Fruit fly (Drosophila melanogaster) whole organism, embryonic: ENCODE measurements around the gene Vha68-3.
A peak's percentile ranks its signal among the peaks of the same experiment; 100 is the strongest.

Experiments
- Awh ChIP-seq: fragments of 200-800 bp; sonication (Bioruptor generic); IDR thresholded peaks from 2 replicates; pipeline ENCODE4, ENCODE4 v1.3.6; 2022; ENCODE audit warnings: missing biosample characterization, missing genetic modification characterization
- B-H2 ChIP-seq: fragments of 200-800 bp; sonication (Bioruptor generic); optimal IDR thresholded peaks from 2 replicates; lab custom pipeline; 2018; ENCODE audit warnings: missing biosample characterization, mild to moderate bottlenecking, missing genetic modification characterization
- CG10209 ChIP-seq: fragments of 200-800 bp; sonication (Bioruptor generic); optimal IDR thresholded peaks from 3 replicates; lab custom pipeline; 2017; ENCODE audit warnings: missing biosample characterization, mild to moderate bottlenecking, missing genetic modification characterization, missing genetic modification reagents
- CG10366 ChIP-seq: fragments of 200-800 bp; sonication (Bioruptor generic); IDR thresholded peaks from 2 replicates; pipeline ENCODE4 v1.3.6; 2022; ENCODE audit warnings: missing biosample characterization, missing genetic modification characterization
- CG10462 ChIP-seq: fragments of 200-800 bp; sonication (Bioruptor generic); optimal IDR thresholded peaks from 2 replicates; lab custom pipeline; 2016; ENCODE audit warnings: missing biosample characterization, missing genetic modification characterization
- CG10543 ChIP-seq: fragments of 200-800 bp; sonication (Bioruptor generic); optimal IDR thresholded peaks from 3 replicates; lab custom pipeline; 2017; ENCODE audit warnings: missing biosample characterization, mild to moderate bottlenecking, missing genetic modification characterization, moderate library complexity
- CG13424 ChIP-seq: fragments of 200-800 bp; sonication (Bioruptor generic); optimal IDR thresholded peaks from 2 replicates; lab custom pipeline; 2019; ENCODE audit warnings: missing biosample characterization, mild to moderate bottlenecking, missing genetic modification characterization, moderate library complexity
- CG1602 ChIP-seq: fragments of 200-800 bp; sonication (Bioruptor generic); optimal IDR thresholded peaks from 3 replicates; lab custom pipeline; 2016; ENCODE audit warnings: missing biosample characterization, missing genetic modification characterization
- CG18011 ChIP-seq: fragments of 200-800 bp; sonication (Bioruptor generic); optimal IDR thresholded peaks from 2 replicates; lab custom pipeline; 2017; ENCODE audit warnings: missing biosample characterization, missing genetic modification characterization, mild to moderate bottlenecking, moderate library complexity, missing genotype
- CG1832 ChIP-seq: fragments of 200-800 bp; sonication (Bioruptor generic); optimal IDR thresholded peaks from 2 replicates; lab custom pipeline; 2017; ENCODE audit warnings: missing biosample characterization, mild to moderate bottlenecking, missing genetic modification characterization, inconsistent platforms
- CG2120 ChIP-seq: fragments of 200-800 bp; sonication (Bioruptor generic); optimal IDR thresholded peaks from 3 replicates; lab custom pipeline; 2016; ENCODE audit warnings: missing biosample characterization, missing genetic modification characterization
- CG2889 ChIP-seq: fragments of 200-800 bp; sonication (Bioruptor generic); IDR thresholded peaks from 3 replicates; pipeline ENCODE4 v1.3.6; 2022; ENCODE audit warnings: missing biosample characterization, missing genetic modification characterization
- CG3065 ChIP-seq: fragments of 200-800 bp; sonication (Bioruptor generic); optimal IDR thresholded peaks from 2 replicates; lab custom pipeline; 2016; ENCODE audit warnings: missing biosample characterization, missing genetic modification characterization
- CG31365 ChIP-seq: fragments of 200-800 bp; sonication (Bioruptor generic); optimal IDR thresholded peaks from 2 replicates; lab custom pipeline; 2018; ENCODE audit warnings: missing biosample characterization, mild to moderate bottlenecking, missing genetic modification characterization
- CG6791 ChIP-seq: fragments of 200-800 bp; sonication (Bioruptor generic); IDR thresholded peaks from 3 replicates; pipeline ENCODE4 v1.3.6; 2022; ENCODE audit warnings: missing biosample characterization, missing genetic modification characterization; ENCODE audit not compliant: partially characterized antibody
- CG7271 ChIP-seq: fragments of 200-800 bp; sonication (Bioruptor generic); optimal IDR thresholded peaks from 2 replicates; lab custom pipeline; 2018; ENCODE audit warnings: missing biosample characterization, mild to moderate bottlenecking, missing genetic modification characterization, moderate library complexity
- CG7963 ChIP-seq: fragments of 200-800 bp; sonication (Bioruptor generic); IDR thresholded peaks from 3 replicates; pipeline ENCODE4 v1.3.6; 2022; ENCODE audit warnings: missing biosample characterization, missing genetic modification characterization; ENCODE audit not compliant: partially characterized antibody
- CG7987 ChIP-seq: fragments of 200-800 bp; sonication (Bioruptor generic); optimal IDR thresholded peaks from 2 replicates; lab custom pipeline; 2018; ENCODE audit warnings: missing biosample characterization, mild to moderate bottlenecking, missing genetic modification characterization, moderate library complexity
- CG9727 ChIP-seq: fragments of 200-800 bp; sonication (Bioruptor generic); optimal IDR thresholded peaks from 3 replicates; lab custom pipeline; 2017; ENCODE audit warnings: missing biosample characterization, mild to moderate bottlenecking, missing genetic modification characterization
- Dek ChIP-seq: fragments of 200-800 bp; sonication (Bioruptor generic); optimal IDR thresholded peaks from 3 replicates; lab custom pipeline; 2019; ENCODE audit warnings: missing biosample characterization, mild to moderate bottlenecking, missing genetic modification characterization, moderate library complexity
- Dip3 ChIP-seq: fragments of 200-800 bp; sonication (Bioruptor generic); optimal IDR thresholded peaks from 3 replicates; lab custom pipeline; 2016; ENCODE audit warnings: missing biosample characterization, missing genetic modification characterization
- Eip74EF ChIP-seq, 2 experiments: fragments of 200-800 bp in 1 of 2; fragments of >200 bp in 1 of 2; sonication (Bioruptor generic) in 1 of 2; optimal IDR thresholded peaks; 2 replicates each; lab custom pipeline; 2017 to 2019; ENCODE audit warnings: missing biosample characterization in 2 of 2, missing genetic modification characterization in 2 of 2, mild to moderate bottlenecking in 1 of 2, moderate library complexity in 1 of 2
- Hr78 ChIP-seq, 2 experiments: fragments of 200-800 bp in 1 of 2; fragments of >200 bp in 1 of 2; sonication (Bioruptor generic) in 1 of 2; optimal IDR thresholded peaks; 2 replicates each; lab custom pipeline; 2017 to 2019; ENCODE audit warnings: missing biosample characterization in 2 of 2, missing genetic modification characterization in 2 of 2, mild to moderate bottlenecking in 1 of 2, moderate library complexity in 1 of 2
- Jarid2 ChIP-seq: fragments of 200-800 bp; sonication (Bioruptor generic); optimal IDR thresholded peaks from 3 replicates; lab custom pipeline; 2017; ENCODE audit warnings: mild to moderate bottlenecking, missing biosample characterization, missing genetic modification reagents, missing genetic modification characterization
- MESR4 ChIP-seq: fragments of 200-800 bp; sonication (Bioruptor generic); optimal IDR thresholded peaks from 2 replicates; lab custom pipeline; 2018; ENCODE audit warnings: missing biosample characterization, mild to moderate bottlenecking, missing genetic modification characterization, moderate library complexity
- NC2α ChIP-seq: fragments of 200-800 bp; sonication (Bioruptor generic); optimal IDR thresholded peaks from 2 replicates; lab custom pipeline; 2016; ENCODE audit warnings: missing biosample characterization, missing genetic modification characterization
- NC2β ChIP-seq: fragments of 200-800 bp; sonication (Bioruptor generic); optimal IDR thresholded peaks from 2 replicates; lab custom pipeline; 2016; ENCODE audit warnings: missing biosample characterization, missing genetic modification characterization
- NfI ChIP-seq: fragments of 200-800 bp; sonication (Bioruptor generic); optimal IDR thresholded peaks from 3 replicates; lab custom pipeline; 2018; ENCODE audit warnings: missing biosample characterization, mild to moderate bottlenecking, missing genetic modification characterization, moderate library complexity
- Side ChIP-seq: fragments of 200-800 bp; sonication (Bioruptor generic); optimal IDR thresholded peaks from 2 replicates; lab custom pipeline; 2016; ENCODE audit warnings: missing biosample characterization, missing genetic modification characterization
- Sry-β ChIP-seq: fragments of 200-800 bp; sonication (Bioruptor generic); optimal IDR thresholded peaks from 2 replicates; lab custom pipeline; 2018; ENCODE audit warnings: missing biosample characterization, mild to moderate bottlenecking, missing genetic modification characterization, moderate library complexity
- ac ChIP-seq: fragments of 200-800 bp; sonication (Bioruptor generic); optimal IDR thresholded peaks from 3 replicates; lab custom pipeline; 2017; ENCODE audit warnings: missing biosample characterization, mild to moderate bottlenecking, missing genetic modification characterization
- ap ChIP-seq: fragments of 200-800 bp; sonication (Bioruptor generic); IDR thresholded peaks from 2 replicates; pipeline ENCODE4 v1.3.6; 2022; ENCODE audit warnings: missing biosample characterization, missing genetic modification characterization
- az2 ChIP-seq: fragments of 200-800 bp; sonication (Bioruptor generic); optimal IDR thresholded peaks from 3 replicates; lab custom pipeline; 2016; ENCODE audit warnings: missing biosample characterization, missing genetic modification characterization
- cato ChIP-seq: fragments of 200-800 bp; sonication (Bioruptor generic); optimal IDR thresholded peaks from 2 replicates; lab custom pipeline; 2016; ENCODE audit warnings: missing biosample characterization, missing genetic modification characterization, borderline replicate concordance
- disco-r ChIP-seq: fragments of 200-800 bp; sonication (Bioruptor generic); optimal IDR thresholded peaks from 2 replicates; lab custom pipeline; 2016; ENCODE audit warnings: missing biosample characterization, missing genetic modification characterization
- fd3F ChIP-seq: fragments of 200-800 bp; sonication (Bioruptor generic); optimal IDR thresholded peaks from 2 replicates; lab custom pipeline; 2018; ENCODE audit warnings: missing biosample characterization, mild to moderate bottlenecking, missing genetic modification characterization, moderate library complexity
- gsb-n ChIP-seq: fragments of 200-800 bp; sonication (Bioruptor generic); optimal IDR thresholded peaks from 3 replicates; lab custom pipeline; 2018; ENCODE audit warnings: missing biosample characterization, mild to moderate bottlenecking, missing genetic modification characterization
- ham ChIP-seq: fragments of 200-800 bp; sonication (Bioruptor generic); IDR thresholded peaks from 2 replicates; pipeline ENCODE4 v1.3.6; 2022; ENCODE audit warnings: missing biosample characterization, missing genetic modification characterization
- lola ChIP-seq, 3 experiments: fragments of >200 bp in 2 of 3; fragments of 200-800 bp in 1 of 3; sonication (Bioruptor generic) in 1 of 3; optimal IDR thresholded peaks; 2 replicates each; lab custom pipeline; 2017 to 2019; ENCODE audit warnings: missing biosample characterization in 3 of 3, missing genetic modification characterization in 3 of 3, mild to moderate bottlenecking in 1 of 3, moderate library complexity in 1 of 3
- mld ChIP-seq: fragments of 200-800 bp; sonication (Bioruptor generic); IDR thresholded peaks from 3 replicates; pipeline ENCODE4 v1.3.6; 2022; ENCODE audit warnings: missing biosample characterization, missing genetic modification characterization; ENCODE audit not compliant: partially characterized antibody
- peb ChIP-seq: fragments of 200-800 bp; sonication (Bioruptor generic); IDR thresholded peaks from 2 replicates; pipeline ENCODE4 v1.3.6; 2022; ENCODE audit warnings: missing biosample characterization, missing genetic modification characterization
- sna ChIP-seq: fragments of 200-800 bp; sonication (Bioruptor generic); IDR thresholded peaks from 2 replicates; pipeline ENCODE4 v1.3.6; 2022; ENCODE audit warnings: missing biosample characterization, missing genetic modification characterization; ENCODE audit not compliant: partially characterized antibody
- sug ChIP-seq: fragments of 200-800 bp; optimal IDR thresholded peaks from 2 replicates; lab custom pipeline; 2019; ENCODE audit warnings: missing biosample characterization, mild to moderate bottlenecking, missing genetic modification characterization, moderate library complexity
- tgo ChIP-seq: fragments of 200-800 bp; sonication (Bioruptor generic); IDR thresholded peaks from 3 replicates; pipeline ENCODE4 v1.3.6; 2022; ENCODE audit warnings: missing biosample characterization, missing genetic modification characterization
- usp ChIP-seq: fragments of >200 bp; optimal IDR thresholded peaks from 2 replicates; lab custom pipeline; 2017; ENCODE audit warnings: missing biosample characterization, missing genetic modification characterization
- vnd ChIP-seq: fragments of 200-800 bp; sonication (Bioruptor generic); IDR thresholded peaks from 3 replicates; pipeline ENCODE4 v1.3.6; 2022; ENCODE audit warnings: missing biosample characterization, missing genetic modification characterization; ENCODE audit not compliant: partially characterized antibody
- wdn ChIP-seq: fragments of 200-800 bp; sonication (Bioruptor generic); IDR thresholded peaks from 2 replicates; pipeline ENCODE4 v1.3.6; 2022; ENCODE audit warnings: missing biosample characterization, missing genetic modification characterization
- zfh2 ChIP-seq: fragments of 200-800 bp; sonication (Bioruptor generic); optimal IDR thresholded peaks from 2 replicates; lab custom pipeline; 2016; ENCODE audit warnings: missing biosample characterization, missing genetic modification characterization

Gene Vha68-3

dm6 chr2L:12974045-12974539 lies 4.5 kb upstream of the Vha68-3 start, which contains the start of gene Vha68-2 (continued):
- peak; percentile 55; the same call in 1 of the 2 replicates for TF ChIP-seq wdn
- no peak for TF ChIP-seq peb (GFP tag; lab: Robert Waterston, UW)
- TF ChIP-seq CG10462 (GFP tag; lab: Kevin White, UChicago) = no peak
- TF ChIP-seq CG18011 (GFP tag; lab: Kevin White, UChicago) = peak; percentile 56
- TF ChIP-seq zfh2 (GFP tag; lab: Kevin White, UChicago) = peak; percentile 67
- peak; percentile 58 for TF ChIP-seq CG10366 (GFP tag; lab: Robert Waterston, UW)
- no peak for TF ChIP-seq usp (GFP tag; lab: Kevin White, UChicago)
- no peak for TF ChIP-seq ham (GFP tag; lab: Robert Waterston, UW)
- TF ChIP-seq Side = peak; percentile 69
- peak; percentile 11 for TF ChIP-seq CG9727 (GFP tag; lab: Kevin White, UChicago)
- TF ChIP-seq NC2α (GFP tag; lab: Kevin White, UChicago) = peak; percentile 10
- TF ChIP-seq Awh = no peak; the same call in 1 of the 2 replicates
- peak; percentile 56 for TF ChIP-seq Dek (tag; lab: Kevin White, UChicago)
- TF ChIP-seq Eip74EF (GFP tag; optimal IDR thresholded peaks at IDR 0.05; lab: Kevin White, UChicago) = no peak
- TF ChIP-seq NC2β (GFP tag; lab: Kevin White, UChicago) = peak; percentile 81
- TF ChIP-seq sna = peak; percentile 57; the same call in 1 of the 2 replicates
- peak; percentile 67 for TF ChIP-seq CG2120 (GFP tag; lab: Kevin White, UChicago)
- peak; percentile 71 for TF ChIP-seq CG7987 (GFP tag; lab: Kevin White, UChicago)
- no peak for TF ChIP-seq CG2889 (GFP tag; lab: Robert Waterston, UW)
- no peak for TF ChIP-seq Dip3 (GFP tag; lab: Kevin White, UChicago)
- TF ChIP-seq ap = 0 out of 2 replicates have a peak, but pooled peaks have one; percentile 2
- peak; percentile 70 for TF ChIP-seq CG10209 (GFP tag; lab: Kevin White, UChicago)
- TF ChIP-seq cato (GFP tag; lab: Kevin White, UChicago) = peak; percentile 22
- peak; percentile 62 for TF ChIP-seq vnd
- peak; percentile 47 for TF ChIP-seq fd3F (GFP tag; lab: Kevin White, UChicago)
- no peak for TF ChIP-seq Hr78 (GFP tag; optimal IDR thresholded peaks at IDR 0.05; lab: Kevin White, UChicago)
- TF ChIP-seq B-H2 (GFP tag; lab: Kevin White, UChicago) = peak; percentile 92
- peak; percentile 18 for TF ChIP-seq CG1602 (GFP tag; lab: Kevin White, UChicago)
- TF ChIP-seq lola (GFP tag; optimal IDR thresholded peaks at IDR 0.05; lab: Kevin White, UChicago) = no peak
- no peak for TF ChIP-seq Sry-β (GFP tag; lab: Kevin White, UChicago)
- TF ChIP-seq CG7963 = peak; percentile 59; the same call in 1 of the 3 replicates
- peak; percentile 43 for TF ChIP-seq disco-r
- TF ChIP-seq CG13424 (tag; lab: Kevin White, UChicago) = peak; percentile 55
- peak; percentile 44 for TF ChIP-seq CG1832 (GFP tag; lab: Kevin White, UChicago)
- peak; percentile 36 for TF ChIP-seq az2
- TF ChIP-seq CG6791 = peak; percentile 76; the same call in 2 of the 3 replicates
- TF ChIP-seq CG31365 (tag; lab: Kevin White, UChicago) = peak; percentile 8
- no peak for TF ChIP-seq CG7271 (tag; lab: Kevin White, UChicago)
- peak; percentile 30; the same call in 1 of the 3 replicates for TF ChIP-seq tgo (GFP tag; lab: Robert Waterston, UW)
- peak; percentile 86 for TF ChIP-seq CG10543 (GFP tag; lab: Kevin White, UChicago)
- peak; percentile 18 for TF ChIP-seq MESR4 (GFP tag; lab: Kevin White, UChicago)
- peak; percentile 87 for TF ChIP-seq NfI (GFP tag; lab: Kevin White, UChicago)
- TF ChIP-seq mld (GFP tag; lab: Robert Waterston, UW) = 0 out of 3 replicates have a peak, but pooled peaks have one; percentile 68
- TF ChIP-seq sug (tag; lab: Kevin White, UChicago) = peak; percentile 42
- TF ChIP-seq CG3065 = no peak
- no peak for TF ChIP-seq gsb-n
- TF ChIP-seq Jarid2 (GFP tag; lab: Kevin White, UChicago) = peak; percentile 68
- no peak for TF ChIP-seq ac
